Worm (Caenorhabditis elegans): ENCODE measurements around the gene cyn-2.
A peak's percentile ranks its signal among the peaks of the same experiment; 100 is the strongest.

DNA sequence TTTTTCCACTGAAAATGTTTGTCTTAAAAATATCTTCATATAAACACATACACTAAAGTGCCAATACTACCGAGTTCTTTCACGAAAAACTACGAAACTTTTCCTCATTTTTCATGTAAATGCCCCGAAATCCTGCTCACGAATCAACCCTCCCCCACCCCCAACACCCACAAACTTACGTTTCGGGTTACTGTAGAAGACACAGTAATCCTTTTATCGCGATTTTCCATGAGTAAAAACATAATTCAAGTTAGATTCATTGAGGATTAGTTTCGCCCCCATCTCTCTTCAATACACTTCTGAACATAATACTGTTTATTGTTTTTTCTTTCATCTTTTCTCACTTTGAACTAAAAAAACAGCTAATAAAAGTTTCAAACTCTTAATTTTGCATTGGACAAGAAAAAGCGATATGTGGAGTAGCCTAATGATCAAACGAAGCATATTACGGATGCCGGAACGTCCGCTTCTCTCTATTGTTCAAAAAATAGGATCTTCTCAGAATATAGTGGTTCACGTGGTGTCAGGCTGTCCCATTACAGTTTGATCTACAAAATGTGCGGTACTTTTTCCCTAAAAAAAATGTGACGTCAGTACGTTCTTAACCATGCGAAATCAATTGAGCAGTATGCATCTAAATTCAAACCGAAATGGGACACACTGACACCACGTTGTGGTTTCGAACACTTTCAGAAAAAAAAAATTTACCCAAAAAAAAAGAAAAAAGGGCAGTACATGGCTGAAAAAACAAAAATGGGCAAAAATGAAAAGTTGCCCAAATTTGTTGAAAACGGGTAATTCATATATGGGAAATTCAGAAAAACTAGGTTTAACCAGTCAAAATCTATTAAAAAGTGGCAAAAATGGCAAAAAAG, 31.8 kb downstream of the cyn-2 start:
- no peak for TF ChIP-seq Y67H2A.10 (GFP tag; conservative IDR thresholded peaks at IDR 0.05)
- no peak for TF ChIP-seq rpc-1 (optimal IDR thresholded peaks at IDR 0.05)
- no peak for TF ChIP-seq rpc-1 (tag; optimal IDR thresholded peaks at IDR 0.05)
- TF ChIP-seq ceh-100 (GFP tag; IDR thresholded peaks at IDR 0.05): 0 out of 2 replicates have a peak, but pooled peaks have one; percentile 16
- TF ChIP-seq tlf-1 (GFP tag; optimal IDR thresholded peaks at IDR 0.05): no peak
- peak; percentile 8 for TF ChIP-seq ama-1 (optimal IDR thresholded peaks at IDR 0.05)
- TF ChIP-seq ama-1 (GFP tag; optimal IDR thresholded peaks at IDR 0.05): no peak
- TF ChIP-seq him-1 (tag; optimal IDR thresholded peaks at IDR 0.05): peak; percentile 88
- TF ChIP-seq unc-62 (GFP tag; optimal IDR thresholded peaks at IDR 0.05): no peak
- TF ChIP-seq mcd-1 (GFP tag; IDR thresholded peaks at IDR 0.05): no peak
- no peak for TF ChIP-seq snpc-1.3 (tag; optimal IDR thresholded peaks at IDR 0.05; ENCODE audit: insufficient read depth)
- no peak for TF ChIP-seq tbp1 (GFP tag; optimal IDR thresholded peaks at IDR 0.05)
- no peak for TF ChIP-seq lin-35 (GFP tag; optimal IDR thresholded peaks at IDR 0.05)
- TF ChIP-seq nfya-1 (tag; optimal IDR thresholded peaks at IDR 0.05; ENCODE audit: borderline replicate concordance, insufficient read depth): no peak
